Fruit fly (Drosophila melanogaster) Kc167 (cell line): ENCODE data around the gene Polr2C.

Experiments used
- Myc ChIP-seq: fragments of >200 bp; optimal IDR thresholded peaks from 2 replicates; lab custom pipeline; 2017; ENCODE audit warnings: missing external identifiers
- Sin3A ChIP-seq: fragments of >200 bp; optimal IDR thresholded peaks from 2 replicates; lab custom pipeline; 2018; ENCODE audit warnings: missing external identifiers
- h ChIP-seq: fragments of >200 bp; optimal IDR thresholded peaks from 3 replicates; lab custom pipeline; 2018; ENCODE audit warnings: missing external identifiers
- insv ChIP-seq: fragments of >200 bp; optimal IDR thresholded peaks from 3 replicates; lab custom pipeline; 2018; ENCODE audit warnings: missing external identifiers
- psq ChIP-seq: fragments of >200 bp; optimal IDR thresholded peaks from 2 replicates; lab custom pipeline; 2017; ENCODE audit warnings: missing external identifiers
- ttk ChIP-seq: sonication (Bioruptor generic); optimal IDR thresholded peaks from 2 replicates; lab custom pipeline; 2017; ENCODE audit warnings: missing external identifiers

DNA sequence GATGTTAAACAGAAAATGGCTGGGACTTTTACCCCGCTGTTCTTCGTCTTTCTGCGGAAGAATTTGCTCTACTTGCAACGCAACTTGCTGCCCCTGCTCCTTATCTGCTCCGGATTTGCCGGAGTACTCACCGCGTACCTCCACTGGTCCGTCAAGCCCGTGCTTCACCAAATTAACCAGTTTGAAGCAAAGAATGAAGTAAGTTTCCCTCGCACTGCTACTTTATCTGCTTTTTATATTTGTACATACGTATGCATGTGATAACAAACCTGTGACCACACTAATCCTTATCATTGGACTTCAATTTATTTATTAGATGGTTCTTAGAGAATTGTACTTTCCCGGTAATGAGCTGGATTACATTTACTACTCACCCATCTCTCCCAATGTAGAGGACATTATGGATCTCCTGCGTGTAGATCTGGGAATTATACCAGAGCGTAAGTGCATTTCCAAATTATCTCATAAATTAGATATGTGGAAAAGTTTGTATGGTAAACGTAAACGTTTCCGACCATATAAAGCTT, 48.9 kb upstream of the Polr2C start, which contains the start of gene CG16890:
- TF ChIP-seq psq (lab: Kevin White, UChicago) (no peak), h (lab: Kevin White, UChicago) (no peak), Sin3A (lab: Kevin White, UChicago) (no peak), insv (lab: Kevin White, UChicago) (no peak), ttk (no peak), Myc (lab: Kevin White, UChicago) (no peak)
